Worm (Caenorhabditis elegans): ENCODE data around the gene nhr-78.

The nhr-78 gene

DNA sequence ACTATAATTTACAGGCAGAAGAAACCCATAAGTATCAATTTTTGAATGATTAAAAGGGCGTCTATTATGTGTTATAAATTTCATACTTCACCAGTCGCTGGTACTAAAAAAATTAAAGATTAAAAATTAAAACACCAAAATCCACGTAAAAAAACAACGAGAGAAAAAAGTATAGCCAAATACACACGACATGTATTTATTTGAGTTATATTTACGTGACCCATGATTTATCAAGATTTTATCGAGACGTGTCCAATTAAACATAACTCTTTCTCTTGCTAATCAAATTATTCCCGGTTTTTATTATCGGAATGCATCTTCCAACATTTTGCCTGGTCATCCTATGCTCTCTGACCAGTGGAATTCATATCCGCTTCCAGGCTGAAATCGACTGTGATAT lies 10.4 kb downstream of the nhr-78 start, which contains the start of gene F36A4.4:
Gene F36A4.4, plus strand, starts transcription at position 301 of the 400 bp plus-strand sequence.
- TF ChIP-seq hnd-1 (tag; optimal IDR thresholded peaks at IDR 0.05), result no peak
- no peak for TF ChIP-seq hmg-4 (GFP tag; optimal IDR thresholded peaks at IDR 0.05)
- no peak for TF ChIP-seq tbx-11 (GFP tag; IDR thresholded peaks at IDR 0.05)
- no peak for TF ChIP-seq B0310.2 (tag; optimal IDR thresholded peaks at IDR 0.05)
- no peak for TF ChIP-seq aly-1 (tag; optimal IDR thresholded peaks at IDR 0.05)
- TF ChIP-seq hmbx-1 (tag; optimal IDR thresholded peaks at IDR 0.05), result no peak
- TF ChIP-seq ama-1 (optimal IDR thresholded peaks at IDR 0.05), result no peak
- no peak for TF ChIP-seq ceh-13 (GFP tag; optimal IDR thresholded peaks at IDR 0.05)
- TF ChIP-seq ets-7 (tag; optimal IDR thresholded peaks at IDR 0.05), result no peak
- TF ChIP-seq ceh-36 (tag; optimal IDR thresholded peaks at IDR 0.05), result no peak
- TF ChIP-seq pes-1 (GFP tag; IDR thresholded peaks at IDR 0.05), result no peak
- TF ChIP-seq tra-4 (tag; optimal IDR thresholded peaks at IDR 0.05), result no peak
- TF ChIP-seq scrt-1 (GFP tag; IDR thresholded peaks at IDR 0.05), result no peak
- no peak for TF ChIP-seq flt-1 (GFP tag; IDR thresholded peaks at IDR 0.05)
- TF ChIP-seq tbx-37 (GFP tag; conservative IDR thresholded peaks at IDR 0.05), result no peak

- TF ChIP-seq hmbx-1 (tag; optimal IDR thresholded peaks at IDR 0.05) (no peak), flt-1 (GFP tag; IDR thresholded peaks at IDR 0.05) (no peak), hnd-1 (tag; optimal IDR thresholded peaks at IDR 0.05) (no peak), tbx-11 (GFP tag; IDR thresholded peaks at IDR 0.05) (no peak), F13C5.2 (tag; optimal IDR thresholded peaks at IDR 0.05) (no peak), ceh-13 (GFP tag; optimal IDR thresholded peaks at IDR 0.05) (no peak), ceh-36 (tag; optimal IDR thresholded peaks at IDR 0.05) (no peak), B0310.2 (tag; optimal IDR thresholded peaks at IDR 0.05) (no peak), aly-1 (tag; optimal IDR thresholded peaks at IDR 0.05) (no peak), sea-1 (GFP tag; conservative IDR thresholded peaks at IDR 0.05) (no peak), tbx-37 (GFP tag; conservative IDR thresholded peaks at IDR 0.05) (no peak), tra-4 (tag; optimal IDR thresholded peaks at IDR 0.05) (no peak), hmg-4 (GFP tag; optimal IDR thresholded peaks at IDR 0.05) (no peak), ets-7 (tag; optimal IDR thresholded peaks at IDR 0.05) (no peak), pes-1 (GFP tag; IDR thresholded peaks at IDR 0.05) (no peak), ama-1 (optimal IDR thresholded peaks at IDR 0.05) (no peak), scrt-1 (GFP tag; IDR thresholded peaks at IDR 0.05) (no peak)
These were observed 11.7 kb downstream of the nhr-78 start for ce11 chrIV:4265951-4266350.

DNA sequence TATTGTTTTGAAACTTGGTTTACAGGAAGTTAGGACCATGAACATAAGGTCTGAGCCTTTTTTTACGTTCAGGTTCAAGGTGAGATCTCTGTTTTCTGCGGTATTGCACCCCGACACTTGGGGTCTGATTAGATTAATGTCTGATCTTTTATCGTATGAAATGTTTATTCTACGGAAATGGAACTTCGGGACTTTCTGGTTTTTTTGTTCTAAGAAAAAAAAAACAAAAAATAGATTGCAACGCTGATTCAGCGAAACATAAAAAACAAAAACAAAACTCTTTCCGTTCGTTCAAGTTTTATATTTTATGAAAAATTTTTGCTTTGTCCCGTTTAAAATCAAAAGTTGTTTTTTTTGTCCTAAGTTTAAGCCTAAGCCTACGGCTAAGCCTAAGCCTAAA lies 12.5 kb downstream of the nhr-78 start, which contains the start of gene F36A4.5:
Gene F36A4.5, plus strand, starts transcription at position 301 of the 400 bp plus-strand sequence.
- no peak for TF ChIP-seq ceh-13 (GFP tag; optimal IDR thresholded peaks at IDR 0.05)
- no peak for TF ChIP-seq sea-1 (GFP tag; conservative IDR thresholded peaks at IDR 0.05)
- TF ChIP-seq F13C5.2 (tag; optimal IDR thresholded peaks at IDR 0.05), result no peak
- no peak for TF ChIP-seq aly-1 (tag; optimal IDR thresholded peaks at IDR 0.05)
- no peak for TF ChIP-seq tbx-11 (GFP tag; IDR thresholded peaks at IDR 0.05)

- TF ChIP-seq hmg-4 (GFP tag; optimal IDR thresholded peaks at IDR 0.05) (no peak), scrt-1 (GFP tag; IDR thresholded peaks at IDR 0.05) (no peak), tbx-37 (GFP tag; conservative IDR thresholded peaks at IDR 0.05) (no peak)
These were observed 13.0 kb downstream of the nhr-78 start for ce11 chrIV:4264649-4265048.

DNA sequence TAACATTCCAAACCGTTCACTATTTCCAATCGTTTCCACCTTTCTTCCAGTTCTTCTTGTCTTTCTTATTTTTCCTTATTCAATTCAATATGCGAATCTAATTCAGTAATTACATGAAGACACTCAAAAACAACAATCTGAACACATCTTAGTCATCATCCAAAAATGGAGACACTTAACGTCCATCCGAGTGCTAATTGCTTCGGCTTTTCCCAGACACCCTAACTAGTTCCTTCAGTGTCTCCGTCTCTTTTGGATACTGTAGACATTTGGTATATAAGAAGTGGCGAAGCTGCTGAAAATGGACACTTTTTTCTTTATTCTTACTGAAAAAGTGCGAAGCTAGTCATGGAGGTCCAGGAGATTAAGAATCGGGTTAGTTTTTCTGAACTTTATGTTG lies 14.7 kb downstream of the nhr-78 start, which contains the start of gene col-33:
Gene col-33, plus strand, starts transcription at position 301 of the 400 bp plus-strand sequence.
- no peak for TF ChIP-seq tbx-37 (GFP tag; conservative IDR thresholded peaks at IDR 0.05)
- TF ChIP-seq ama-1 (optimal IDR thresholded peaks at IDR 0.05), result no peak
- no peak for TF ChIP-seq ceh-36 (tag; optimal IDR thresholded peaks at IDR 0.05)
- no peak for TF ChIP-seq sea-1 (GFP tag; conservative IDR thresholded peaks at IDR 0.05)
- no peak for TF ChIP-seq B0310.2 (tag; optimal IDR thresholded peaks at IDR 0.05)
- TF ChIP-seq ceh-13 (GFP tag; optimal IDR thresholded peaks at IDR 0.05), result no peak
- TF ChIP-seq pes-1 (GFP tag; IDR thresholded peaks at IDR 0.05), result no peak

ce11 chrIV:4259433-4259832 lies 18.2 kb downstream of the nhr-78 start:
- TF ChIP-seq F13C5.2 (tag; optimal IDR thresholded peaks at IDR 0.05), result no peak

DNA sequence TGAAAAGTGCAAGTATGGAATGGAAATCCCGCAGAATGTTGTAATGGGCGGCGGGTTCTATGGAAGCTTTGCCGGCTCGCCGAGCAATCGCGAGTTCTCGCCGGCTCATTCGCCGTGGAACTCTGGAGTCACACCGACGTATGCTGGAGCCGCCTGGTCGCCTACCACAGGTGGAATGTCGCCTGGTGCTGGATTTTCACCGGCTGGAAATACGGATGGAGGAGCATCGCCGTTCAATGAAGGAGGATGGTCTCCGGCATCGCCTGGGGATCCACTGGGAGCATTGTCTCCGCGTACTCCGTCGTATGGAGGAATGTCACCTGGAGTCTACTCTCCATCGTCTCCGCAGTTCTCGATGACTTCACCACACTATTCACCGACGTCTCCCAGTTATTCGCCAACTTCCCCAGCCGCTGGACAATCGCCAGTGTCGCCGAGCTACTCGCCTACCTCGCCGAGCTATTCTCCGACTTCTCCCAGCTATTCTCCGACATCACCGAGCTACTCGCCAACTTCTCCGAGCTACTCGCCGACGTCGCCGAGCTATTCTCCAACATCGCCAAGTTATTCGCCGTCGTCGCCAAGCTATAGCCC lies 22.6 kb downstream of the nhr-78 start:
- no peak for TF ChIP-seq B0310.2 (tag; optimal IDR thresholded peaks at IDR 0.05)
- TF ChIP-seq ets-7 (tag; optimal IDR thresholded peaks at IDR 0.05), result no peak
- peak; percentile 1 for TF ChIP-seq aly-1 (tag; optimal IDR thresholded peaks at IDR 0.05)
- TF ChIP-seq scrt-1 (GFP tag; IDR thresholded peaks at IDR 0.05), result no peak
- no peak for TF ChIP-seq ceh-13 (GFP tag; optimal IDR thresholded peaks at IDR 0.05)

DNA sequence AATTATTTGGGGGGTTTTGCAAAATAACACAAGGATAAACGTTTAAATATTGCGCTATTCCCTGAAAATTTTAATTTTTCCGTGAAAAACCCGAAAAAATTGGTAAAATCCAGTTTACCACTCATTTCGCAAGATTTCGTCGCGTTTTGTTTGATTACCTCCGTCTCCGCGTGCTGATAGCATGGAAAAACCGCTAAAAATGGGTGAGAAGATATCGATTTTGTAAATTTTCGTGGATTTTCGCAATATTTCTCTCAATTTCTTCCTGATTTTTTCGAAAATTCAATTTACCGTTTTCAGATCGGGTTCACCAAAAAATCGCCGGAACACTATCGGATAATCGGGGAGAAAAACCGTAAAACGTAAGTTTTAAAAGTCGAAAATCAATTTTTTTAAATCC lies 29.9 kb downstream of the nhr-78 start, which contains the start of gene ama-1:
Gene ama-1, plus strand, starts transcription at position 301 of the 400 bp plus-strand sequence.
- TF ChIP-seq hnd-1 (tag; optimal IDR thresholded peaks at IDR 0.05) (no peak), B0310.2 (tag; optimal IDR thresholded peaks at IDR 0.05) (no peak), aly-1 (tag; optimal IDR thresholded peaks at IDR 0.05) (no peak), tra-4 (tag; optimal IDR thresholded peaks at IDR 0.05) (no peak), ceh-13 (GFP tag; optimal IDR thresholded peaks at IDR 0.05) (no peak), F13C5.2 (tag; optimal IDR thresholded peaks at IDR 0.05) (no peak), tbx-37 (GFP tag; conservative IDR thresholded peaks at IDR 0.05) (no peak), sea-1 (GFP tag; conservative IDR thresholded peaks at IDR 0.05) (no peak), ets-7 (tag; optimal IDR thresholded peaks at IDR 0.05) (no peak), ceh-36 (tag; optimal IDR thresholded peaks at IDR 0.05) (no peak), hmg-4 (GFP tag; optimal IDR thresholded peaks at IDR 0.05) (no peak), flt-1 (GFP tag; IDR thresholded peaks at IDR 0.05) (no peak), scrt-1 (GFP tag; IDR thresholded peaks at IDR 0.05) (no peak), hmbx-1 (tag; optimal IDR thresholded peaks at IDR 0.05) (no peak), pes-1 (GFP tag; IDR thresholded peaks at IDR 0.05) (no peak), ama-1 (optimal IDR thresholded peaks at IDR 0.05) (no peak), tbx-11 (GFP tag; IDR thresholded peaks at IDR 0.05) (no peak)
